Worm (Caenorhabditis elegans) whole organism, L2 larva: ENCODE measurements around the gene ZK402.5.

Source experiments
- nhr-77 ChIP-seq: fragments of 150-350 bp; optimal IDR thresholded peaks from 2 replicates; lab custom pipeline; 2014; ENCODE audit warnings: missing biosample characterization, missing genetic modification characterization
- unc-55 ChIP-seq: fragments of 150-350 bp; sonication (generic microtip); optimal IDR thresholded peaks from 3 replicates; lab custom pipeline; 2014; ENCODE audit warnings: missing biosample characterization, missing genetic modification reagents, missing genetic modification characterization

DNA sequence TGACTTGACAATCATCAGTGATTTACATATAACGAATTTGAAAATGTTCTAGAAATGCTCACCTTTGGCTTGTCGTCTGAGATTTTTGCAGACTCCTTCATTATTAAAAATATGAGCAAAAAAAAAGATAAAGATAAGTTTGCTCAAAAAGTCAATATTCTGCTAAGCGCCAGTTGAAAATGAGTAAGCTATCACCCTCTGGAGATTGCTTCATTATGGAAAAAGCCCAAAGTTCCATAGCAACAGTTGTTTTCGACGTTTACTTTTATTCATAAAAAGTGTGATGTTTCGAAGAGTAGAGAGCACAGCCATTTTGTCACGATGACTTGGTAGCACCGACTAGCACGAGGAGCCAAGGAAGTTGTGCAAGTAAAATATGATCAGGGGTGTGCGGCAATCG is 42.9 kb downstream of the ZK402.5 start, which contains the start of gene F56C3.3:
- TF ChIP-seq nhr-77 (tag; lab: Kevin White, UChicago): no peak
- no peak for TF ChIP-seq unc-55
